Worm (Caenorhabditis elegans) whole organism, L3 larva: ENCODE measurements around the gene gei-18.

ENCODE experiments used
- mdl-1 ChIP-seq: fragments of 150-350 bp; optimal IDR thresholded peaks from 2 replicates; lab custom pipeline; 2014; ENCODE audit warnings: missing biosample characterization, missing genetic modification characterization
- unc-39 ChIP-seq: sonication (generic microtip); optimal IDR thresholded peaks from 4 replicates; lab custom pipeline; 2017; ENCODE audit warnings: missing biosample characterization, missing genetic modification characterization
- unc-62 ChIP-seq: fragments of 150-350 bp; sonication (generic microtip); optimal IDR thresholded peaks from 4 replicates; lab custom pipeline; 2014; ENCODE audit warnings: missing biosample characterization, missing genetic modification reagents, missing genetic modification characterization

ce11 chrIV:13934086-13934485 is 48.2 kb downstream of the gei-18 start, which contains the start of gene Y37A1A.4:
- TF ChIP-seq unc-39 (tag; lab: Kevin White, UChicago): no peak
- no peak for TF ChIP-seq mdl-1 (tag; lab: Kevin White, UChicago)
- TF ChIP-seq unc-62 (GFP tag; lab: Kevin White, UChicago): no peak
